Fruit fly (Drosophila melanogaster) whole organism, embryonic: Measurements from ENCODE around the gene CG11695.

ENCODE experiments used
- Aef1 ChIP-seq: fragments of 200-800 bp; sonication (Bioruptor generic); IDR thresholded peaks from 3 replicates; pipeline ENCODE4 v1.3.6; 2022; ENCODE audit warnings: missing biosample characterization, missing genetic modification characterization
- Asciz ChIP-seq: fragments of 200-800 bp; sonication (Bioruptor generic); optimal IDR thresholded peaks from 2 replicates; lab custom pipeline; 2017; ENCODE audit warnings: missing biosample characterization, mild to moderate bottlenecking, missing genetic modification characterization, missing genetic modification reagents
- CG10147 ChIP-seq: fragments of 200-800 bp; sonication (Bioruptor generic); optimal IDR thresholded peaks from 2 replicates; lab custom pipeline; 2019; ENCODE audit warnings: missing biosample characterization, mild to moderate bottlenecking, missing genetic modification characterization, moderate library complexity
- CG1647 ChIP-seq: fragments of 200-800 bp; sonication (Bioruptor generic); optimal IDR thresholded peaks from 3 replicates; lab custom pipeline; 2016; ENCODE audit warnings: missing biosample characterization, missing genetic modification characterization
- CG16863 ChIP-seq: fragments of 200-800 bp; sonication (Bioruptor generic); optimal IDR thresholded peaks from 3 replicates; lab custom pipeline; 2016; ENCODE audit warnings: missing biosample characterization, missing genetic modification characterization
- CG17568 ChIP-seq: fragments of 200-800 bp; sonication (Bioruptor generic); optimal IDR thresholded peaks from 2 replicates; lab custom pipeline; 2018; ENCODE audit warnings: missing biosample characterization, mild to moderate bottlenecking, missing genetic modification characterization, moderate library complexity
- CG17612 ChIP-seq: fragments of 200-800 bp; sonication (Bioruptor generic); IDR thresholded peaks from 2 replicates; pipeline ENCODE4 v1.3.6; 2022; ENCODE audit warnings: missing biosample characterization, missing genetic modification characterization
- CG2678 ChIP-seq: fragments of 200-800 bp; sonication (Bioruptor generic); optimal IDR thresholded peaks from 3 replicates; lab custom pipeline; 2019; ENCODE audit warnings: missing biosample characterization, mild to moderate bottlenecking, missing genetic modification characterization, moderate library complexity
- CG2875 ChIP-seq: fragments of 200-800 bp; sonication (Bioruptor generic); optimal IDR thresholded peaks from 2 replicates; lab custom pipeline; 2017; ENCODE audit warnings: missing biosample characterization, mild to moderate bottlenecking, missing genetic modification characterization, missing genetic modification reagents
- CG34422 ChIP-seq: fragments of 200-800 bp; sonication (Bioruptor generic); IDR thresholded peaks from 3 replicates; pipeline ENCODE4 v1.3.6; 2022; ENCODE audit warnings: missing biosample characterization, missing genetic modification characterization
- CG4854 ChIP-seq: fragments of 200-800 bp; sonication (Bioruptor generic); optimal IDR thresholded peaks from 2 replicates; lab custom pipeline; 2016; ENCODE audit warnings: missing biosample characterization, missing genetic modification characterization, inconsistent platforms
- CG6272 ChIP-seq: fragments of 200-800 bp; sonication (Bioruptor generic); IDR thresholded peaks from 2 replicates; pipeline ENCODE4 v1.3.6; 2022; ENCODE audit warnings: missing biosample characterization, missing genetic modification characterization
- CG6854 ChIP-seq: fragments of 200-800 bp; sonication (Bioruptor generic); optimal IDR thresholded peaks from 3 replicates; lab custom pipeline; 2017; ENCODE audit warnings: missing biosample characterization, mild to moderate bottlenecking, missing genetic modification characterization
- CG7357 ChIP-seq: fragments of 200-800 bp; sonication (Bioruptor generic); IDR thresholded peaks from 3 replicates; pipeline ENCODE4 v1.3.6; 2022; ENCODE audit warnings: missing biosample characterization, missing genetic modification characterization
- CG7745 ChIP-seq: fragments of 200-800 bp; sonication (Bioruptor generic); optimal IDR thresholded peaks from 2 replicates; lab custom pipeline; 2018; ENCODE audit warnings: missing biosample characterization, mild to moderate bottlenecking, missing genetic modification characterization, moderate library complexity
- CG7987 ChIP-seq: fragments of 200-800 bp; sonication (Bioruptor generic); optimal IDR thresholded peaks from 2 replicates; lab custom pipeline; 2018; ENCODE audit warnings: missing biosample characterization, mild to moderate bottlenecking, missing genetic modification characterization, moderate library complexity
- CG8765 ChIP-seq: fragments of 200-800 bp; sonication (Bioruptor generic); IDR thresholded peaks from 2 replicates; pipeline ENCODE4 v1.3.6; 2022; ENCODE audit warnings: missing biosample characterization, missing genetic modification characterization
- CG9817 ChIP-seq: fragments of 200-800 bp; sonication (Bioruptor generic); optimal IDR thresholded peaks from 2 replicates; lab custom pipeline; 2018; ENCODE audit warnings: missing biosample characterization, mild to moderate bottlenecking, missing genetic modification characterization, moderate library complexity
- Chrac-16 ChIP-seq: fragments of 200-800 bp; sonication (Bioruptor generic); optimal IDR thresholded peaks from 3 replicates; lab custom pipeline; 2016; ENCODE audit warnings: missing biosample characterization, missing genetic modification characterization
- Dad ChIP-seq: fragments of 200-800 bp; sonication (Bioruptor generic); optimal IDR thresholded peaks from 3 replicates; lab custom pipeline; 2016; ENCODE audit warnings: missing biosample characterization, missing genetic modification characterization
- Dip2 ChIP-seq: fragments of 200-800 bp; sonication (Bioruptor generic); IDR thresholded peaks from 2 replicates; pipeline ENCODE4 v1.3.6; 2022; ENCODE audit warnings: missing biosample characterization, missing genetic modification characterization
- Doc3 ChIP-seq: fragments of 200-800 bp; sonication (Bioruptor generic); IDR thresholded peaks from 3 replicates; pipeline ENCODE4 v1.3.6; 2022; ENCODE audit warnings: missing biosample characterization, missing genetic modification characterization; ENCODE audit not compliant: partially characterized antibody
- Dp ChIP-seq: fragments of 200-800 bp; sonication (Bioruptor generic); optimal IDR thresholded peaks from 2 replicates; lab custom pipeline; 2018; ENCODE audit warnings: missing biosample characterization, mild to moderate bottlenecking, missing genetic modification characterization, moderate library complexity
- Elba2 ChIP-seq: fragments of 200-800 bp; sonication (Bioruptor generic); optimal IDR thresholded peaks from 3 replicates; lab custom pipeline; 2016; ENCODE audit warnings: missing biosample characterization, missing genetic modification characterization
- Gug ChIP-seq: fragments of 200-800 bp; sonication (Bioruptor generic); IDR thresholded peaks from 4 replicates; pipeline ENCODE4 v1.3.6; 2022; ENCODE audit warnings: missing biosample characterization, missing genetic modification characterization
- Hand ChIP-seq: fragments of 200-800 bp; sonication (Bioruptor generic); optimal IDR thresholded peaks from 2 replicates; lab custom pipeline; 2017; ENCODE audit warnings: mild to moderate bottlenecking, missing biosample characterization, missing genetic modification reagents, missing genetic modification characterization
- Hey ChIP-seq: fragments of 200-800 bp; sonication (Bioruptor generic); optimal IDR thresholded peaks from 3 replicates; lab custom pipeline; 2018; ENCODE audit warnings: missing biosample characterization, mild to moderate bottlenecking, missing genetic modification characterization
- Hmr ChIP-seq: fragments of 200-800 bp; sonication (Bioruptor generic); optimal IDR thresholded peaks from 3 replicates; lab custom pipeline; 2017; ENCODE audit warnings: mild to moderate bottlenecking, missing biosample characterization, missing genetic modification reagents, missing genetic modification characterization
- Hmx ChIP-seq: fragments of 200-800 bp; sonication (Bioruptor generic); optimal IDR thresholded peaks from 2 replicates; lab custom pipeline; 2016; ENCODE audit warnings: missing biosample characterization, missing genetic modification characterization
- ac ChIP-seq: fragments of 200-800 bp; sonication (Bioruptor generic); optimal IDR thresholded peaks from 3 replicates; lab custom pipeline; 2017; ENCODE audit warnings: missing biosample characterization, mild to moderate bottlenecking, missing genetic modification characterization
- ap ChIP-seq: fragments of 200-800 bp; sonication (Bioruptor generic); IDR thresholded peaks from 2 replicates; pipeline ENCODE4 v1.3.6; 2022; ENCODE audit warnings: missing biosample characterization, missing genetic modification characterization
- ash1 ChIP-seq: fragments of 200-800 bp; sonication (Bioruptor generic); optimal IDR thresholded peaks from 2 replicates; lab custom pipeline; 2018; ENCODE audit warnings: missing biosample characterization, mild to moderate bottlenecking, missing genetic modification characterization
- az2 ChIP-seq: fragments of 200-800 bp; sonication (Bioruptor generic); optimal IDR thresholded peaks from 3 replicates; lab custom pipeline; 2016; ENCODE audit warnings: missing biosample characterization, missing genetic modification characterization
- bbx ChIP-seq: fragments of 200-800 bp; sonication (Bioruptor generic); IDR thresholded peaks from 2 replicates; pipeline ENCODE4 v1.3.6; 2022; ENCODE audit warnings: missing biosample characterization, missing genetic modification characterization; ENCODE audit not compliant: partially characterized antibody
- ems ChIP-seq: fragments of 200-800 bp; sonication (Bioruptor generic); optimal IDR thresholded peaks from 3 replicates; lab custom pipeline; 2016; ENCODE audit warnings: missing biosample characterization, missing genetic modification characterization
- eve ChIP-seq, 2 experiments: fragments of >200 bp; optimal IDR thresholded peaks; 2 replicates each; lab custom pipeline; 2017; ENCODE audit warnings: missing biosample characterization in 2 of 2, missing genetic modification characterization in 2 of 2
- gro ChIP-seq: fragments of 200-800 bp; sonication (Bioruptor generic); optimal IDR thresholded peaks from 2 replicates; lab custom pipeline; 2016; ENCODE audit warnings: missing biosample characterization, missing genetic modification characterization
- hbn ChIP-seq: fragments of 200-800 bp; sonication (Bioruptor generic); IDR thresholded peaks from 2 replicates; pipeline ENCODE4 v1.3.6; 2022; ENCODE audit warnings: missing biosample characterization, missing genetic modification characterization; ENCODE audit not compliant: partially characterized antibody
- inv ChIP-seq: fragments of 200-800 bp; sonication (Bioruptor generic); IDR thresholded peaks from 2 replicates; pipeline ENCODE4 v1.3.6; 2022; ENCODE audit warnings: missing biosample characterization, missing genetic modification characterization; ENCODE audit not compliant: partially characterized antibody
- pfk ChIP-seq: fragments of 200-800 bp; sonication (Bioruptor generic); optimal IDR thresholded peaks from 2 replicates; lab custom pipeline; 2018; ENCODE audit warnings: missing biosample characterization, mild to moderate bottlenecking, missing genetic modification characterization, moderate library complexity
- pho ChIP-seq: fragments of 200-800 bp; sonication (Bioruptor generic); optimal IDR thresholded peaks from 2 replicates; lab custom pipeline; 2016; ENCODE audit warnings: missing biosample characterization, missing genetic modification characterization
- pnt ChIP-seq: fragments of 200-800 bp; sonication (Bioruptor generic); optimal IDR thresholded peaks from 3 replicates; lab custom pipeline; 2016; ENCODE audit warnings: missing biosample characterization, missing genetic modification characterization
- slbo ChIP-seq: fragments of 200-800 bp; sonication (Bioruptor generic); IDR thresholded peaks from 2 replicates; pipeline ENCODE4 v1.3.6; 2022; ENCODE audit warnings: missing biosample characterization, missing genetic modification characterization
- sug ChIP-seq: fragments of 200-800 bp; optimal IDR thresholded peaks from 2 replicates; lab custom pipeline; 2019; ENCODE audit warnings: missing biosample characterization, mild to moderate bottlenecking, missing genetic modification characterization, moderate library complexity
- trh ChIP-seq: fragments of 200-800 bp; sonication (Bioruptor generic); optimal IDR thresholded peaks from 2 replicates; lab custom pipeline; 2016; ENCODE audit warnings: missing biosample characterization, missing genetic modification characterization
- wdn ChIP-seq: fragments of 200-800 bp; sonication (Bioruptor generic); IDR thresholded peaks from 2 replicates; pipeline ENCODE4 v1.3.6; 2022; ENCODE audit warnings: missing biosample characterization, missing genetic modification characterization
- zf30C ChIP-seq: fragments of 200-800 bp; sonication (Bioruptor generic); optimal IDR thresholded peaks from 3 replicates; lab custom pipeline; 2018; ENCODE audit warnings: missing biosample characterization, mild to moderate bottlenecking, missing genetic modification characterization

Gene CG11695

DNA sequence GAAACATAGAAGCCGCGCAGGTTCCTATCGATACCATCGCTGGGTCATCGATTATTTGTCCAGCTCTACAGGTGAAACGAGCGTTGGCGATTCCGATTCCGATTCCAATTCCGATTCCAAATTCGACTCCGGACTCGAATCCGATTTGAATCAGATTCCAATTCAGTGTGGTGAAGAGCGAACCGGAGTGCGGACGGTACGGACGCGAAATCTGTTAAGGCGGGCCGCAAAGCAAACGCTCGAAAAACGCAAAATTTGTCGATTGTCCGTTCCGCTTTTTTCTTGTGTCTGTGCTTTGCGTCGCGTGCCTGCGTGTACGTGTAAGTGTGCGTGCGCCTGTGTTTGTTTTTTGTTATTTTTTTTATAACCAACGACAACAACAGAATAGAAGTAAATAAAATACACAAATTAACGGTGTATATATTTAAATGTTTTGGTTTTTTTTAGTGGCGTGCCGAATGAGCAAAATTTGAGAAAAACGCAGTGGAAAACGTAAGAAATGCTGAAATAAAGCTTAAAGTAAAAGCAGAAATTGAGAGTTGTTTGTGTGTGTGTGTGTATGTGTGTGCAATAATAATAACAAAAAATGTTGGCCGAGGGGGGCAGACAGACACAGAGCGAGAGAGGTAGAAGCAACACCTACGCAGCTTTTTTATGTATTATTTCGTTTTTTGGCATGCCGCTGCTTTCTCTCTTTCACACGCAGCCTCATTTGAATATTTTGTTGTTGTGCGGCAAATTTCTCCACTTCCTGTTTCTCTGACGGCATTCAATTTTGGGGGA is 45.4 kb downstream of the CG11695 start, which contains the start of gene Ptp10D (continued):
- TF ChIP-seq Hmx (GFP tag; lab: Kevin White, UChicago) = no peak
- TF ChIP-seq Asciz (GFP tag; lab: Kevin White, UChicago) = no peak
- no peak for TF ChIP-seq Hey (tag; lab: Kevin White, UChicago)
- peak; percentile 30; the same call in 1 of the 4 replicates for TF ChIP-seq Gug (GFP tag; lab: Robert Waterston, UW)
- TF ChIP-seq ac (GFP tag; lab: Kevin White, UChicago) = no peak
- no peak for TF ChIP-seq CG1647 (GFP tag; lab: Kevin White, UChicago)
- peak; percentile 47 for TF ChIP-seq zf30C (GFP tag; lab: Kevin White, UChicago)
- TF ChIP-seq ems (GFP tag; lab: Kevin White, UChicago) = no peak
- TF ChIP-seq CG6854 (GFP tag; lab: Kevin White, UChicago) = no peak
- TF ChIP-seq CG7745 (tag; lab: Kevin White, UChicago) = no peak
- TF ChIP-seq Dad (GFP tag; lab: Kevin White, UChicago) = no peak
- TF ChIP-seq wdn (GFP tag; lab: Robert Waterston, UW) = 0 out of 2 replicates have a peak, but pooled peaks have one; percentile 22
- TF ChIP-seq hbn (GFP tag; lab: Robert Waterston, UW) = peak; percentile 59
- no peak for TF ChIP-seq Dip2 (GFP tag; lab: Robert Waterston, UW)
- TF ChIP-seq ap (GFP tag; lab: Robert Waterston, UW) = no peak
- TF ChIP-seq ash1 (GFP tag; lab: Kevin White, UChicago) = no peak
- peak; percentile 42 for TF ChIP-seq CG7987
- TF ChIP-seq bbx (GFP tag; lab: Robert Waterston, UW) = peak; percentile 94
- TF ChIP-seq az2 (GFP tag; lab: Kevin White, UChicago) = no peak
- no peak for TF ChIP-seq pnt (GFP tag; lab: Kevin White, UChicago)
- no peak for TF ChIP-seq CG17612 (GFP tag; lab: Robert Waterston, UW)
- TF ChIP-seq Aef1 (GFP tag; lab: Robert Waterston, UW) = no peak
- peak; percentile 63 for TF ChIP-seq gro (GFP tag; lab: Kevin White, UChicago)
- TF ChIP-seq CG10147 = peak; percentile 38
- TF ChIP-seq pfk (GFP tag; lab: Kevin White, UChicago) = peak; percentile 56
- no peak for TF ChIP-seq CG8765 (GFP tag; lab: Robert Waterston, UW)
- peak; percentile 88 for TF ChIP-seq inv
- TF ChIP-seq CG16863 (GFP tag; lab: Kevin White, UChicago) = no peak
- no peak for TF ChIP-seq Chrac-16 (GFP tag; lab: Kevin White, UChicago)
- no peak for TF ChIP-seq CG4854 (GFP tag; lab: Kevin White, UChicago)
- TF ChIP-seq Doc3 (GFP tag; lab: Robert Waterston, UW) = peak; percentile 72; the same call in 2 of the 3 replicates
- TF ChIP-seq CG2875 = peak; percentile 21
- peak; percentile 42 for TF ChIP-seq Hand (GFP tag; lab: Kevin White, UChicago)
- TF ChIP-seq sug (tag; lab: Kevin White, UChicago) = peak; percentile 35
- peak; percentile 2 for TF ChIP-seq CG2678 (tag; lab: Kevin White, UChicago)
- peak; percentile 38; the same call in 1 of the 3 replicates for TF ChIP-seq CG34422 (GFP tag; lab: Robert Waterston, UW)
- TF ChIP-seq, all 482 proteins: peak for 148

DNA sequence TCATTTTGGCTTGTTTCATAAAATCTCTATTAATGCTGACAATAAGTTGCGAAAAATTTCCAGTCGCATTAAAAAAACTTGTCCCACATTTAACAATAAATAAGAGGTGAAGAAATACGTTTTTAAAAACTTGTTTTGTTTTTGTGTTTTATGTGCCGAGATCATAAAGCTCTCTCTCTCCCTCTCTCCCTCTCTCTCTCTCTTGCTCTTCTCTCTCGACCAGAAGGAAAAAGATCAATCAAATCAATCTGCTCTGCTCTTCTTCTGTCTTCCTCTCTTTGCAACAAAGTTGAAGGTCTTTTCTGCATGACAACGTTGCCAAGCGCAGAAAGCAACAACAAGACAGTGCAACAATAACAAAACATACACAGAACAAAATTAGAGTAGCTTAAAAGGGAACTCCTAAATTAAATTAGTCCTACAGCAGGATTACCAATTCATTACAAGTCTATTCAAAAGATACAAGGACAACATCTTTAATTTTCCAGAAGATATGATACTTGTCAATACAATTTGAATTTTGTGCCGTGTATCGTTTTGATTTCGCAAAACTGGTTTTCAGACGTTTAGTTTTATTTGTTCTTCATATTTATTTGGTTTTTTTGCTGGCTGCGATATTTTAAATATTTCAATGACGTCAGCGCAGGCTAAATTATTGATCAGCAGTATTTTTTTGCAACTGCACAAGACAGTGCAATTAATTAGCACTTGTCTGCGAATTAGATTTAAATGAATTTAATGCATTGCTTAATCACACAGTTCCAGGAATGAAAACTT is 46.2 kb downstream of the CG11695 start:
- peak in 1 of 2 experiments; percentile 77 for TF ChIP-seq eve (GFP tag; optimal IDR thresholded peaks at IDR 0.05; lab: Kevin White, UChicago)
- peak; percentile 68 for TF ChIP-seq pho (GFP tag; lab: Kevin White, UChicago)
- 0 out of 3 replicates have a peak, but pooled peaks have one; percentile 28 for TF ChIP-seq CG7357 (GFP tag; lab: Robert Waterston, UW)
- peak; percentile 90 for TF ChIP-seq slbo (GFP tag; lab: Robert Waterston, UW)
- TF ChIP-seq bbx (GFP tag; lab: Robert Waterston, UW) = no peak
- TF ChIP-seq CG7745 (tag; lab: Kevin White, UChicago) = no peak
- TF ChIP-seq CG6272 (GFP tag; lab: Robert Waterston, UW) = peak; percentile 43; the same call in 1 of the 2 replicates
- no peak for TF ChIP-seq Dp (GFP tag; lab: Kevin White, UChicago)
- TF ChIP-seq CG9817 (tag; lab: Kevin White, UChicago) = peak; percentile 77
- TF ChIP-seq CG17568 (GFP tag; lab: Kevin White, UChicago) = peak; percentile 51
- no peak for TF ChIP-seq pnt (GFP tag; lab: Kevin White, UChicago)
- peak; percentile 46 for TF ChIP-seq trh
- TF ChIP-seq Hmr (GFP tag; lab: Kevin White, UChicago) = peak; percentile 65
- TF ChIP-seq Elba2 (GFP tag; lab: Kevin White, UChicago) = no peak
